Fruit fly (Drosophila melanogaster) whole organism, embryonic: Measurements from ENCODE around the gene CG9760.

Experiments
- Atf-2 ChIP-seq: fragments of 200-800 bp; sonication (Bioruptor generic); optimal IDR thresholded peaks from 2 replicates; lab custom pipeline; 2016; ENCODE audit warnings: missing biosample characterization, missing genetic modification characterization
- CG10274 ChIP-seq: fragments of 200-800 bp; sonication (Bioruptor generic); optimal IDR thresholded peaks from 3 replicates; lab custom pipeline; 2017; ENCODE audit warnings: missing biosample characterization, mild to moderate bottlenecking, missing genetic modification characterization
- CG10321 ChIP-seq: fragments of 200-800 bp; sonication (Bioruptor generic); IDR thresholded peaks from 2 replicates; pipeline ENCODE4 v1.3.6; 2022; ENCODE audit warnings: missing biosample characterization, missing genetic modification characterization
- CG10431 ChIP-seq: fragments of 200-800 bp; sonication (Bioruptor generic); optimal IDR thresholded peaks from 3 replicates; lab custom pipeline; 2018; ENCODE audit warnings: missing biosample characterization, mild to moderate bottlenecking, missing genetic modification characterization
- CG10462 ChIP-seq: fragments of 200-800 bp; sonication (Bioruptor generic); optimal IDR thresholded peaks from 2 replicates; lab custom pipeline; 2016; ENCODE audit warnings: missing biosample characterization, missing genetic modification characterization
- CG11723 ChIP-seq: fragments of 200-800 bp; sonication (Bioruptor generic); optimal IDR thresholded peaks from 2 replicates; lab custom pipeline; 2017; ENCODE audit warnings: missing biosample characterization, mild to moderate bottlenecking, missing genetic modification characterization
- CG12299 ChIP-seq: fragments of 200-800 bp; sonication (Bioruptor generic); optimal IDR thresholded peaks from 2 replicates; lab custom pipeline; 2018; ENCODE audit warnings: missing biosample characterization, mild to moderate bottlenecking, missing genetic modification characterization
- CG13296 ChIP-seq: fragments of 200-800 bp; sonication (Bioruptor generic); optimal IDR thresholded peaks from 3 replicates; lab custom pipeline; 2018; ENCODE audit warnings: missing biosample characterization, mild to moderate bottlenecking, missing genetic modification characterization
- CG13624 ChIP-seq: fragments of 200-800 bp; sonication (Bioruptor generic); optimal IDR thresholded peaks from 2 replicates; lab custom pipeline; 2016; ENCODE audit warnings: missing biosample characterization, missing genetic modification characterization
- CG13775 ChIP-seq: fragments of 200-800 bp; sonication (Bioruptor generic); optimal IDR thresholded peaks from 3 replicates; lab custom pipeline; 2017; ENCODE audit warnings: missing biosample characterization, mild to moderate bottlenecking, missing genetic modification characterization
- CG1602 ChIP-seq: fragments of 200-800 bp; sonication (Bioruptor generic); optimal IDR thresholded peaks from 3 replicates; lab custom pipeline; 2016; ENCODE audit warnings: missing biosample characterization, missing genetic modification characterization
- CG17802 ChIP-seq: fragments of 200-800 bp; sonication (Bioruptor generic); optimal IDR thresholded peaks from 2 replicates; lab custom pipeline; 2018; ENCODE audit warnings: missing biosample characterization, mild to moderate bottlenecking, missing genetic modification characterization, moderate library complexity
- CG1792 ChIP-seq: fragments of 200-800 bp; sonication (Bioruptor generic); optimal IDR thresholded peaks from 2 replicates; lab custom pipeline; 2016; ENCODE audit warnings: missing biosample characterization, missing genetic modification characterization
- CG18599 ChIP-seq: fragments of 200-800 bp; sonication (Bioruptor generic); optimal IDR thresholded peaks from 3 replicates; lab custom pipeline; 2017; ENCODE audit warnings: missing biosample characterization, missing genetic modification characterization, mild to moderate bottlenecking, moderate library complexity, missing genetic modification reagents
- CG31224 ChIP-seq: fragments of 200-800 bp; sonication (Bioruptor generic); IDR thresholded peaks from 2 replicates; pipeline ENCODE4 v1.3.6; 2022; ENCODE audit warnings: missing biosample characterization, missing genetic modification characterization
- CG31441 ChIP-seq: fragments of 200-800 bp; sonication (Bioruptor generic); IDR thresholded peaks from 2 replicates; pipeline ENCODE4 v1.3.6; 2022; ENCODE audit warnings: missing biosample characterization, missing genetic modification characterization
- CG32532 ChIP-seq: fragments of 200-800 bp; sonication (Bioruptor generic); IDR thresholded peaks from 2 replicates; pipeline ENCODE4 v1.3.6; 2022; ENCODE audit warnings: missing biosample characterization, missing genetic modification characterization
- CG4328 ChIP-seq: fragments of 200-800 bp; sonication (Bioruptor generic); optimal IDR thresholded peaks from 3 replicates; lab custom pipeline; 2017; ENCODE audit warnings: missing biosample characterization, missing genetic modification reagents, missing genetic modification characterization
- CG4617 ChIP-seq: fragments of 200-800 bp; sonication (Bioruptor generic); optimal IDR thresholded peaks from 3 replicates; lab custom pipeline; 2016; ENCODE audit warnings: missing biosample characterization, missing genetic modification characterization, borderline replicate concordance
- CG5953 ChIP-seq: fragments of 200-800 bp; sonication (Bioruptor generic); IDR thresholded peaks from 2 replicates; pipeline ENCODE4 v1.3.6; 2022; ENCODE audit warnings: missing biosample characterization, missing genetic modification characterization
- CG7357 ChIP-seq: fragments of 200-800 bp; sonication (Bioruptor generic); IDR thresholded peaks from 3 replicates; pipeline ENCODE4 v1.3.6; 2022; ENCODE audit warnings: missing biosample characterization, missing genetic modification characterization
- CG7839 ChIP-seq: fragments of 200-800 bp; sonication (Bioruptor generic); optimal IDR thresholded peaks from 3 replicates; lab custom pipeline; 2018; ENCODE audit warnings: missing biosample characterization, mild to moderate bottlenecking, missing genetic modification characterization, moderate library complexity
- CG7987 ChIP-seq: fragments of 200-800 bp; sonication (Bioruptor generic); optimal IDR thresholded peaks from 2 replicates; lab custom pipeline; 2018; ENCODE audit warnings: missing biosample characterization, mild to moderate bottlenecking, missing genetic modification characterization, moderate library complexity
- CG8290 ChIP-seq, 3 experiments: fragments of 200-800 bp; sonication (Bioruptor generic); optimal IDR thresholded peaks; 2 replicates each; lab custom pipeline; 2016 to 2019; ENCODE audit warnings: missing biosample characterization in 3 of 3, missing genetic modification characterization in 3 of 3, mild to moderate bottlenecking in 2 of 3, moderate library complexity in 1 of 3
- CG8944 ChIP-seq: fragments of 200-800 bp; sonication (Bioruptor generic); optimal IDR thresholded peaks from 3 replicates; lab custom pipeline; 2016; ENCODE audit warnings: missing biosample characterization, missing genetic modification characterization
- CG9797 ChIP-seq: fragments of 200-800 bp; sonication (Bioruptor generic); optimal IDR thresholded peaks from 3 replicates; lab custom pipeline; 2018; ENCODE audit warnings: missing biosample characterization, mild to moderate bottlenecking, missing genetic modification characterization
- CG9817 ChIP-seq: fragments of 200-800 bp; sonication (Bioruptor generic); optimal IDR thresholded peaks from 2 replicates; lab custom pipeline; 2018; ENCODE audit warnings: missing biosample characterization, mild to moderate bottlenecking, missing genetic modification characterization, moderate library complexity
- CG9932 ChIP-seq: fragments of 200-800 bp; sonication (Bioruptor generic); IDR thresholded peaks from 2 replicates; pipeline ENCODE4 v1.3.6; 2022; ENCODE audit warnings: missing biosample characterization, missing genetic modification characterization
- CoRest ChIP-seq: fragments of 200-800 bp; sonication (Bioruptor generic); optimal IDR thresholded peaks from 3 replicates; lab custom pipeline; 2018; ENCODE audit warnings: missing biosample characterization, mild to moderate bottlenecking, missing genetic modification characterization, moderate library complexity
- Gsc ChIP-seq: fragments of 200-800 bp; sonication (Bioruptor generic); IDR thresholded peaks from 2 replicates; pipeline ENCODE4 v1.3.6; 2022; ENCODE audit warnings: missing biosample characterization, missing genetic modification characterization
- Lhr ChIP-seq: fragments of 200-800 bp; sonication (Bioruptor generic); optimal IDR thresholded peaks from 3 replicates; lab custom pipeline; 2017; ENCODE audit warnings: mild to moderate bottlenecking, missing biosample characterization, missing genetic modification reagents, missing genetic modification characterization
- Max ChIP-seq: fragments of 200-800 bp; sonication (Bioruptor generic); optimal IDR thresholded peaks from 2 replicates; lab custom pipeline; 2016; ENCODE audit warnings: missing biosample characterization, mild to moderate bottlenecking, missing genetic modification characterization
- Med ChIP-seq: fragments of 200-800 bp; sonication (Bioruptor generic); peaks from one replicate; lab custom pipeline; 2016; ENCODE audit warnings: missing biosample characterization, missing genetic modification characterization, mild to moderate bottlenecking, inconsistent platforms, moderate library complexity
- Mrtf ChIP-seq: fragments of 200-800 bp; sonication (Bioruptor generic); IDR thresholded peaks from 3 replicates; pipeline ENCODE4 v1.3.6; 2022; ENCODE audit warnings: missing biosample characterization, missing genetic modification characterization
- Nf-YB ChIP-seq: fragments of 200-800 bp; sonication (Bioruptor generic); optimal IDR thresholded peaks from 3 replicates; lab custom pipeline; 2019; ENCODE audit warnings: missing biosample characterization, mild to moderate bottlenecking, missing genetic modification characterization, moderate library complexity
- Sox100B ChIP-seq: fragments of 200-800 bp; sonication (Bioruptor generic); optimal IDR thresholded peaks from 3 replicates; lab custom pipeline; 2018; ENCODE audit warnings: missing biosample characterization, mild to moderate bottlenecking, missing genetic modification characterization
- chm ChIP-seq: fragments of 200-800 bp; sonication (Bioruptor generic); IDR thresholded peaks from 2 replicates; pipeline ENCODE4 v1.3.6; 2022; ENCODE audit warnings: missing biosample characterization, missing genetic modification characterization
- dati ChIP-seq: fragments of 200-800 bp; sonication (Bioruptor generic); IDR thresholded peaks from 2 replicates; pipeline ENCODE4 v1.3.6; 2022; ENCODE audit warnings: missing biosample characterization, missing genetic modification characterization
- eve ChIP-seq, 2 experiments: fragments of >200 bp; optimal IDR thresholded peaks; 2 replicates each; lab custom pipeline; 2017; ENCODE audit warnings: missing biosample characterization in 2 of 2, missing genetic modification characterization in 2 of 2
- ftz-f1 ChIP-seq: fragments of 200-800 bp; sonication (Bioruptor generic); optimal IDR thresholded peaks from 2 replicates; lab custom pipeline; 2016; ENCODE audit warnings: missing biosample characterization, missing genetic modification characterization
- gcm2 ChIP-seq: fragments of 200-800 bp; sonication (Bioruptor generic); optimal IDR thresholded peaks from 2 replicates; lab custom pipeline; 2016; ENCODE audit warnings: missing biosample characterization, missing genetic modification characterization
- klu ChIP-seq: fragments of 200-800 bp; sonication (Bioruptor generic); IDR thresholded peaks from 2 replicates; pipeline ENCODE4 v1.3.6; 2022; ENCODE audit warnings: missing biosample characterization, missing genetic modification characterization
- nmo ChIP-seq: fragments of 200-800 bp; sonication (Bioruptor generic); optimal IDR thresholded peaks from 2 replicates; lab custom pipeline; 2018; ENCODE audit warnings: missing biosample characterization, mild to moderate bottlenecking, missing genetic modification characterization, moderate library complexity
- onecut ChIP-seq: fragments of 200-800 bp; sonication (Bioruptor generic); IDR thresholded peaks from 2 replicates; pipeline ENCODE4 v1.3.6; 2022; ENCODE audit warnings: missing biosample characterization, missing genetic modification characterization
- pfk ChIP-seq: fragments of 200-800 bp; sonication (Bioruptor generic); optimal IDR thresholded peaks from 2 replicates; lab custom pipeline; 2018; ENCODE audit warnings: missing biosample characterization, mild to moderate bottlenecking, missing genetic modification characterization, moderate library complexity
- pros ChIP-seq: fragments of 200-800 bp; sonication (Bioruptor generic); optimal IDR thresholded peaks from 3 replicates; lab custom pipeline; 2019; ENCODE audit warnings: missing biosample characterization, mild to moderate bottlenecking, missing genetic modification characterization, moderate library complexity
- rib ChIP-seq: fragments of 200-800 bp; sonication (Bioruptor generic); IDR thresholded peaks from 2 replicates; pipeline ENCODE4 v1.3.6; 2022; ENCODE audit warnings: missing biosample characterization, missing genetic modification characterization
- row ChIP-seq: fragments of 200-800 bp; sonication (Bioruptor generic); IDR thresholded peaks from 3 replicates; pipeline ENCODE4 v1.3.6; 2022; ENCODE audit warnings: missing biosample characterization, missing genetic modification characterization
- schlank ChIP-seq: fragments of 200-800 bp; sonication (Bioruptor generic); optimal IDR thresholded peaks from 2 replicates; lab custom pipeline; 2018; ENCODE audit warnings: missing biosample characterization, mild to moderate bottlenecking, missing genetic modification characterization
- sisA ChIP-seq: fragments of 200-800 bp; sonication (Bioruptor generic); IDR thresholded peaks from 2 replicates; pipeline ENCODE4 v1.3.6; 2022; ENCODE audit warnings: missing biosample characterization, missing genetic modification characterization
- trh ChIP-seq: fragments of 200-800 bp; sonication (Bioruptor generic); optimal IDR thresholded peaks from 2 replicates; lab custom pipeline; 2016; ENCODE audit warnings: missing biosample characterization, missing genetic modification characterization

Gene CG9760

DNA sequence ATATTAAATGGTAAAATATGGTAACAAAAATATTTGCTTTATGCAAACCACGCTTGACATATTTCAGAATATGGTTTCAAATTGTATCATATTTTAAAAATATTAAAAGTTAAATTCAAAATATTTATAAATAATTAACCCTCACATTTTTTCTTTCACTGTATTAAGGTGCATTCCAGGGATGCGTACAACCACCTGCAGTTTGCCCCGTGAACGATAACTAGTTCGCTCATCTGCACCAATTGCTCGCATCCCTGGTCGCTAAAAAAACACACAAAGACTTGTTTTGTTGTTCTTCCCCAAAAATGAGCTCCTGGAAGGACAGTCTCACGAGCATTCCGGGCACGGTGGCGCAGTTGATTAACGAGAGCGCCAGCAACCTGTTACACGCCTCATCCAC, 31.6 kb downstream of the CG9760 start, which contains the start of gene DEF8 (continued):
- TF ChIP-seq CG4617 (GFP tag; lab: Kevin White, UChicago) (peak; percentile 96), eve (GFP tag; optimal IDR thresholded peaks at IDR 0.05; lab: Kevin White, UChicago) (no peak), CG13775 (GFP tag; lab: Kevin White, UChicago) (peak; percentile 81), CG8290 (GFP tag; optimal IDR thresholded peaks at IDR 0.05; lab: Kevin White, UChicago) (peak; percentile 79), CG8290 (tag; optimal IDR thresholded peaks at IDR 0.05; lab: Kevin White, UChicago) (no peak), CG31441 (peak; percentile 90), CG17802 (no peak), CG9797 (GFP tag; lab: Kevin White, UChicago) (peak; percentile 31), rib (GFP tag; lab: Robert Waterston, UW) (peak; percentile 41; the same call in 1 of the 2 replicates), CG10431 (peak; percentile 42), CG7357 (no peak), klu (GFP tag; lab: Robert Waterston, UW) (peak; percentile 29; the same call in 1 of the 2 replicates), CoRest (tag; lab: Kevin White, UChicago) (peak; percentile 90), schlank (tag; lab: Kevin White, UChicago) (no peak), ftz-f1 (peak; percentile 94), CG31224 (GFP tag; lab: Robert Waterston, UW) (peak; percentile 72), CG10274 (GFP tag; lab: Kevin White, UChicago) (no peak), CG8944 (no peak), Lhr (GFP tag; lab: Kevin White, UChicago) (peak; percentile 64), gcm2 (GFP tag; lab: Kevin White, UChicago) (no peak), Nf-YB (GFP tag; lab: Kevin White, UChicago) (peak; percentile 74), CG10321 (GFP tag; lab: Robert Waterston, UW) (peak; percentile 68; the same call in 1 of the 2 replicates), CG12299 (peak; percentile 78), Gsc (GFP tag; lab: Robert Waterston, UW) (no peak), CG5953 (GFP tag; lab: Robert Waterston, UW) (peak; percentile 77), CG13624 (GFP tag; lab: Kevin White, UChicago) (peak; percentile 33), dati (GFP tag; lab: Robert Waterston, UW) (peak; percentile 83), chm (GFP tag; lab: Robert Waterston, UW) (peak; percentile 77), CG7839 (tag; lab: Kevin White, UChicago) (peak; percentile 87), pros (no peak), CG7987 (peak; percentile 72), trh (GFP tag; lab: Kevin White, UChicago) (peak; percentile 31), CG1602 (GFP tag; lab: Kevin White, UChicago) (peak; percentile 84), Atf-2 (GFP tag; lab: Kevin White, UChicago) (peak; percentile 13), CG32532 (GFP tag; lab: Robert Waterston, UW) (peak; percentile 85), sisA (GFP tag; lab: Robert Waterston, UW) (peak; percentile 78), CG9932 (GFP tag; lab: Robert Waterston, UW) (peak; percentile 71; the same call in 1 of the 2 replicates), CG10462 (GFP tag; lab: Kevin White, UChicago) (peak; percentile 55), CG18599 (GFP tag; lab: Kevin White, UChicago) (peak; percentile 83), CG13296 (GFP tag; lab: Kevin White, UChicago) (peak; percentile 88), Mrtf (GFP tag; lab: Robert Waterston, UW) (peak; percentile 55; the same call in 2 of the 3 replicates), Max (GFP tag; lab: Kevin White, UChicago) (peak; percentile 76), Med (GFP tag; lab: Kevin White, UChicago) (peak; percentile 90), onecut (peak; percentile 77), Sox100B (GFP tag; lab: Kevin White, UChicago) (peak; percentile 88), row (GFP tag; lab: Robert Waterston, UW) (peak; percentile 90), CG1792 (GFP tag; lab: Kevin White, UChicago) (no peak), CG9817 (tag; lab: Kevin White, UChicago) (peak; percentile 62), CG4328 (GFP tag; lab: Kevin White, UChicago) (peak; percentile 68), nmo (peak; percentile 92), pfk (GFP tag; lab: Kevin White, UChicago) (no peak), CG11723 (peak; percentile 68)
